Worm (Caenorhabditis elegans): ENCODE data around the gene Y38H6C.8.

ce11 chrV:20470385-20470784, 43.4 kb upstream of the Y38H6C.8 start, which contains the start of gene B0250.8:
- TF ChIP-seq W03F9.2 (tag; optimal IDR thresholded peaks at IDR 0.05) (no peak), him-1 (tag; optimal IDR thresholded peaks at IDR 0.05) (no peak)

Data from whole organism, L4/young adult.